Worm (Caenorhabditis elegans) whole organism, young adult: ENCODE results near the gene erh-1.

Experiments used
- nfya-2 ChIP-seq: fragments of 200-800 bp; sonication (Bioruptor generic); IDR thresholded peaks from 2 replicates; pipeline ENCODE4 v1.3.6; 2022; ENCODE audit warnings: missing genetic modification reagents, missing genetic modification characterization, missing compliant biosample characterization
- rpc-1 ChIP-seq, 2 experiments: fragments of 150-350 bp in 1 of 2; sonication (generic microtip) in 1 of 2; optimal IDR thresholded peaks; 2 replicates each; lab custom pipeline; 2014 to 2018; ENCODE audit warnings: missing biosample characterization in 1 of 2, missing genetic modification characterization in 1 of 2, missing genetic modification reagents in 1 of 2, missing genotype in 1 of 2

- TF ChIP-seq nfya-2 (GFP tag; lab: Robert Waterston, UW) = no peak
- no peak for TF ChIP-seq rpc-1 (optimal IDR thresholded peaks at IDR 0.05; lab: Kevin White, UChicago)
- TF ChIP-seq rpc-1 (tag; optimal IDR thresholded peaks at IDR 0.05; lab: Kevin White, UChicago) = no peak
Observed at ce11 chrV:10539114-10539513, 39.8 kb downstream of the erh-1 start, which contains the start of gene F25D1.8.
